Fruit fly (Drosophila melanogaster) whole organism, pupa: ENCODE measurements around the gene CG10516.

Source experiments
- CG10348 ChIP-seq: fragments of 200-800 bp; sonication (Bioruptor generic); IDR thresholded peaks from 2 replicates; pipeline ENCODE4 v1.3.6; 2022; ENCODE audit warnings: missing biosample characterization, missing genetic modification characterization
- CG14655 ChIP-seq: fragments of 200-800 bp; sonication (Bioruptor generic); optimal IDR thresholded peaks from 3 replicates; lab custom pipeline; 2017; ENCODE audit warnings: mild to moderate bottlenecking, missing biosample characterization, missing genetic modification reagents, missing genetic modification characterization
- CG15710 ChIP-seq: fragments of 200-800 bp; sonication (Bioruptor generic); optimal IDR thresholded peaks from 2 replicates; lab custom pipeline; 2018; ENCODE audit warnings: missing biosample characterization, mild to moderate bottlenecking, missing genetic modification characterization, moderate library complexity
- CG17806 ChIP-seq: fragments of 200-800 bp; sonication (Bioruptor generic); optimal IDR thresholded peaks from 2 replicates; lab custom pipeline; 2018; ENCODE audit warnings: missing biosample characterization, mild to moderate bottlenecking, missing genetic modification characterization, moderate library complexity
- CG34367 ChIP-seq: fragments of 200-800 bp; sonication (Bioruptor generic); optimal IDR thresholded peaks from 2 replicates; lab custom pipeline; 2018; ENCODE audit warnings: missing biosample characterization, mild to moderate bottlenecking, missing genetic modification characterization
- CG4496 ChIP-seq: fragments of 200-800 bp; sonication (Bioruptor generic); IDR thresholded peaks from 3 replicates; pipeline ENCODE4 v1.3.6; 2022; ENCODE audit warnings: missing biosample characterization, missing genetic modification characterization
- CG8159 ChIP-seq: fragments of 200-800 bp; sonication (Bioruptor generic); optimal IDR thresholded peaks from 3 replicates; lab custom pipeline; 2018; ENCODE audit warnings: missing biosample characterization, mild to moderate bottlenecking, missing genetic modification characterization, moderate library complexity
- CG8301 ChIP-seq: fragments of 200-800 bp; sonication (Bioruptor generic); optimal IDR thresholded peaks from 2 replicates; lab custom pipeline; 2018; ENCODE audit warnings: missing biosample characterization, mild to moderate bottlenecking, missing genetic modification characterization
- D1 ChIP-seq: fragments of 200-800 bp; sonication (Bioruptor generic); optimal IDR thresholded peaks from 2 replicates; lab custom pipeline; 2018; ENCODE audit warnings: missing biosample characterization, mild to moderate bottlenecking, missing genetic modification characterization, moderate library complexity
- EcR ChIP-seq: fragments of 200-800 bp; sonication (Bioruptor generic); optimal IDR thresholded peaks from 3 replicates; lab custom pipeline; 2019; ENCODE audit warnings: missing biosample characterization, missing genetic modification characterization, mild to moderate bottlenecking, moderate library complexity, missing genetic modification reagents
- Pif1A ChIP-seq: fragments of 200-800 bp; sonication (Bioruptor generic); optimal IDR thresholded peaks from 3 replicates; lab custom pipeline; 2016; ENCODE audit warnings: missing biosample characterization, missing genetic modification characterization
- gl ChIP-seq: fragments of 200-800 bp; sonication (Bioruptor generic); optimal IDR thresholded peaks from 2 replicates; lab custom pipeline; 2018; ENCODE audit warnings: missing biosample characterization, mild to moderate bottlenecking, missing genetic modification characterization

DNA sequence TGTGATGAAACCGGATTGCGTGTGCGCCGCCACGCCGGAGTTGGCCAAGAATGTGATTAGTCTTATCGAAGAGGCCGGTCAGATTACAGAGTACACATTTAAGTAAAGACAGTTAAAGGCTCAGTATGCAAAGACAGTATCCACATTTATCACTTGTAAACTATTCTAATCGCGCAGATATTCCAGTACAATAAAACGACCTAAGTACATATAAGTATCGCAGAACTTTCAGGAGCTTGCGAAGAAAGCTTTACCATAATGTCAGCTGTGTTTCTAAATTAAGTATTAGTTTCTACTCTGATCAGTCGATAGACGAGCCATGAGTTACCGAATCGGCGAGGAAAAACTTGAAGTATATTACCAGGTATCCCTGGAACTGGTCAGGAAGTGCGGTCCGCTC lies 10.2 kb downstream of the CG10516 start, which contains the start of gene CG17028:
- no peak for TF ChIP-seq CG8301 (tag; lab: Kevin White, UChicago)
- no peak for TF ChIP-seq CG34367 (tag; lab: Kevin White, UChicago)
- TF ChIP-seq Pif1A, result no peak
- TF ChIP-seq D1 (tag; lab: Kevin White, UChicago), result no peak
- no peak for TF ChIP-seq CG8159 (tag; lab: Kevin White, UChicago)
- TF ChIP-seq gl, result no peak
- no peak for TF ChIP-seq CG15710 (tag; lab: Kevin White, UChicago)
- TF ChIP-seq EcR (GFP tag; lab: Kevin White, UChicago), result no peak
- TF ChIP-seq CG4496, result no peak
- no peak for TF ChIP-seq CG17806 (tag; lab: Kevin White, UChicago)
- no peak for TF ChIP-seq CG10348 (GFP tag; lab: Robert Waterston, UW)
- no peak for TF ChIP-seq CG14655 (GFP tag; lab: Kevin White, UChicago)
